Fruit fly (Drosophila melanogaster): Measurements from ENCODE around the gene CG31698.

CG31698 gene

DNA sequence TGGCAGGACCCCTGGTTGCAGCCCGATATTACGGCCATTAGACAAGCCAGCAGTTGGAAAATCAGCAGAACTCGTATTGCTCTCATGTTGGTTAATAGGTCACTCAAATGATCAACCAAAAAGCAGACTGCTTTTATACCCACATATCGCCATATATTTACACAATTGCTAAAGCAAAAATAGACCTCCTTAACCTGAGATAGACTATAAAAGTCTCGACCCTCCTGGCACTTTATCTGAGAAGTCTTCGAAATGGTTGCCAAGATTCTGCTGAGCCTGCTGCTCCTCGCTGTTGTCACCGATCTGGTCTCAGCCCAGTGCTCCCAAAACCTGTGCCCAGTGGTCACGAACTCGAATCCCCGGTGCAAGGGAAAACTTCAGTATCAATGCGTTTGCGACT lies at the start of gene CG31698, which contains the start of gene CG15404:
TSS of gene CG31698 (minus strand) at position 101 of the 400 bp plus-strand sequence.
TSS of gene CG15404 (plus strand) at position 233 of the 400 bp plus-strand sequence.
- TF ChIP-seq CG11762 (GFP tag; optimal IDR thresholded peaks at IDR 0.05; ENCODE audit: insufficient read depth) (no peak), acj6 (GFP tag; optimal IDR thresholded peaks at IDR 0.05) (no peak), salr (GFP tag; optimal IDR thresholded peaks at IDR 0.05) (no peak), CG1621 (tag; optimal IDR thresholded peaks at IDR 0.05) (no peak), cyc (GFP tag; optimal IDR thresholded peaks at IDR 0.05) (no peak), CG6808 (GFP tag; optimal IDR thresholded peaks at IDR 0.05) (no peak), Blimp-1 (GFP tag; optimal IDR thresholded peaks at IDR 0.05) (no peak), vri (GFP tag; optimal IDR thresholded peaks at IDR 0.05) (no peak), eg (GFP tag; IDR thresholded peaks at IDR 0.05) (no peak), CG15336 (GFP tag; IDR thresholded peaks at IDR 0.05) (no peak), CG9139 (GFP tag; optimal IDR thresholded peaks at IDR 0.05) (no peak), dac (GFP tag; optimal IDR thresholded peaks at IDR 0.05) (no peak), dsx (GFP tag; optimal IDR thresholded peaks at IDR 0.05; ENCODE audit: poor library complexity, severe bottlenecking) (no peak), CG8632 (GFP tag; optimal IDR thresholded peaks at IDR 0.05) (no peak), topi (GFP tag; optimal IDR thresholded peaks at IDR 0.05) (no peak), CG11902 (GFP tag; optimal IDR thresholded peaks at IDR 0.05) (no peak), CG3032 (tag; optimal IDR thresholded peaks at IDR 0.05) (no peak), CG6163 (GFP tag; IDR thresholded peaks at IDR 0.05) (no peak), net (GFP tag; optimal IDR thresholded peaks at IDR 0.05) (no peak), CG6276 (GFP tag; optimal IDR thresholded peaks at IDR 0.05) (no peak)

DNA sequence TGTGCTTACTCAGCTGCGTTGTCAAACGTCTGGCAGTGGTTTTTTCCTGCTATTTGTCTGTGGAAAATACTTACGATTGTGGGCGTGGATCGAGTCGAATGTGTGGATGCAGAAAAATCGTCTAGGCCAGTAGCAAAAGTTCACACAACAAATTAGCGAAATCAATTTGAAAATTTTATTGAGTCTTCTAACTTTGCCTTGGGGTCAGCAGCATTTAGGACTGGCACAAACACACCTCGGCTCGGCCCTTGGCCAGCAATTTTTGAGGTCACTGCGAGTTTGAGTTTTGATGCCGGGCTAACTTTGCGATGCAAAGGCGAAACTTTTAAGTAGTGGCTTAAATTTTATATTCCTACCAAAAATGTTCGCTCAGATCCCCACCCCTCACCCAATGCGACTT lies 26.8 kb upstream of the CG31698 start, which contains the start of gene CG34393:
TSS of gene CG34393 (minus strand) at position 101 of the 400 bp plus-strand sequence.
- TF ChIP-seq Ets96B (tag; optimal IDR thresholded peaks at IDR 0.05) (no peak), CG32006 (GFP tag; optimal IDR thresholded peaks at IDR 0.05) (no peak), svp (GFP tag) (no peak), CG16779 (tag; optimal IDR thresholded peaks at IDR 0.05) (no peak), CG8319 (GFP tag; optimal IDR thresholded peaks at IDR 0.05) (no peak), CG11294 (GFP tag; IDR thresholded peaks at IDR 0.05) (no peak), CG11762 (GFP tag; optimal IDR thresholded peaks at IDR 0.05; ENCODE audit: insufficient read depth) (no peak)

DNA sequence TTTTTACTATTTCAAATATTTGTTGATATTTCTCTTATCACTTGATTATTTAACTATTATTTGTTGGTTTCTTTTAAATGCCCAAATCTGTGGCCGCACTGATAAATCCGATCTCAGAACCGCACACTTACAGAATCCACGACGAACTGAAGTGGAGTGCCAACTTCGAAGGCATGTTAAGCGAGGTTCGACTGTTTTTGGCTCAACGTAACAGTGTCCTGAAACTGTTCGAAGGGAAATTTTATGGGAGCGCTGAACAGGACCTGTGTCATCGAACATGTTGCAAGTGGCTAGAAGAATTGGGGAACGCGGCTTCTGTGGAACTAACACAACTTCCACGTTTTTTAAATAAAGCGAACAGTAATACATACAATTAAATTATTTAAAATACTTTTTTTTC lies 25.9 kb upstream of the CG31698 start:
- TF ChIP-seq CG11762 (GFP tag; optimal IDR thresholded peaks at IDR 0.05; ENCODE audit: insufficient read depth) (no peak), esn (GFP tag; optimal IDR thresholded peaks at IDR 0.05) (no peak), acj6 (GFP tag; optimal IDR thresholded peaks at IDR 0.05) (no peak), Eip78C (GFP tag) (no peak), fd85E (GFP tag; optimal IDR thresholded peaks at IDR 0.05) (no peak), achi (GFP tag; optimal IDR thresholded peaks at IDR 0.05) (no peak), Lpt (GFP tag; optimal IDR thresholded peaks at IDR 0.05) (no peak), Ets21C (GFP tag; optimal IDR thresholded peaks at IDR 0.05) (no peak), Gug (GFP tag; IDR thresholded peaks at IDR 0.05) (no peak), CG6792 (GFP tag; optimal IDR thresholded peaks at IDR 0.05) (no peak), CG4318 (GFP tag; optimal IDR thresholded peaks at IDR 0.05) (no peak), Smox (GFP tag; optimal IDR thresholded peaks at IDR 0.05) (no peak)

DNA sequence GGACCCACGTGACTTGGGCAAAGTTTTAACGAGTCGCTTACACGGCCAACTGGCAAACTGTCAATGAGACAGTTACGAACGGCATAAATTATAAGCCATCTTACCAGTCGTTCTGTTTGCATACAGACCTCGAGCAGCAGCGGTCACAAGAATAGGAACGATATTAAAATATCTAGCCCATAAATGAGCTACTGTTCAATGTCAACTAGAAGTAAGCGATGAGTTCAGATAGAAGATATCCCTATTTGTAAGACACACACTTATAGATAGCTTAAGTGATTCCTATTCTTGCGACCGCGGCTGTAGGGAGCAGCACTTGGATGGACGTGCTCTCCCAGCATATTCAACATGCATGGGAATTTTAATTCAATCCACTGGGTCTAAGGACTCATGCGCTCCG lies 15.2 kb upstream of the CG31698 start:
- peak; percentile 19; the same call in 1 of the 2 replicates for TF ChIP-seq Gug (GFP tag; IDR thresholded peaks at IDR 0.05)
- TF ChIP-seq ss (GFP tag; optimal IDR thresholded peaks at IDR 0.05) = no peak
- TF ChIP-seq CG7368 (GFP tag; optimal IDR thresholded peaks at IDR 0.05) = no peak
- TF ChIP-seq fd85E (GFP tag; optimal IDR thresholded peaks at IDR 0.05) = no peak
- TF ChIP-seq Hr38 (GFP tag; optimal IDR thresholded peaks at IDR 0.05) = no peak
- peak; percentile 39; the same call in 1 of the 2 replicates for TF ChIP-seq CG15336 (GFP tag; IDR thresholded peaks at IDR 0.05)
- TF ChIP-seq CG4318 (GFP tag; optimal IDR thresholded peaks at IDR 0.05) = no peak
- peak; percentile 20 for TF ChIP-seq acj6 (GFP tag; optimal IDR thresholded peaks at IDR 0.05)
- TF ChIP-seq eg (GFP tag; IDR thresholded peaks at IDR 0.05) = peak; percentile 62; the same call in 2 of the 3 replicates
- TF ChIP-seq Hr39 (GFP tag; optimal IDR thresholded peaks at IDR 0.05) = peak; percentile 42
- no peak for TF ChIP-seq Lpt (GFP tag; optimal IDR thresholded peaks at IDR 0.05)
- no peak for TF ChIP-seq Eip75B (GFP tag; optimal IDR thresholded peaks at IDR 0.05)
- no peak for TF ChIP-seq vri (GFP tag; optimal IDR thresholded peaks at IDR 0.05)
- TF ChIP-seq net (GFP tag; optimal IDR thresholded peaks at IDR 0.05) = no peak
- TF ChIP-seq CG8632 (GFP tag; optimal IDR thresholded peaks at IDR 0.05) = no peak
- no peak for TF ChIP-seq Sox15 (GFP tag; optimal IDR thresholded peaks at IDR 0.05)
- peak; percentile 21 for TF ChIP-seq achi (GFP tag; optimal IDR thresholded peaks at IDR 0.05)
- TF ChIP-seq CG6808 (GFP tag; optimal IDR thresholded peaks at IDR 0.05) = peak; percentile 18
- no peak for TF ChIP-seq CG11762 (GFP tag; optimal IDR thresholded peaks at IDR 0.05; ENCODE audit: insufficient read depth)
- TF ChIP-seq spab (GFP tag; optimal IDR thresholded peaks at IDR 0.05) = peak; percentile 29
- TF ChIP-seq CG31627 (GFP tag; optimal IDR thresholded peaks at IDR 0.05) = peak; percentile 31
- no peak for TF ChIP-seq CG16779 (tag; optimal IDR thresholded peaks at IDR 0.05)
- no peak for TF ChIP-seq CG3032 (tag; optimal IDR thresholded peaks at IDR 0.05)
- TF ChIP-seq Sox14 (GFP tag; optimal IDR thresholded peaks at IDR 0.05) = peak; percentile 8

Data from whole organism, prepupa.